Worm (Caenorhabditis elegans) whole organism, L3 larva: ENCODE results near the gene F21A3.11.

Experiments used
- elt-2 ChIP-seq: sonication (generic microtip); optimal IDR thresholded peaks from 2 replicates; lab custom pipeline; 2016; ENCODE audit warnings: missing genetic modification reagents, mild to moderate bottlenecking, missing genetic modification characterization, missing compliant biosample characterization
- nhr-11 ChIP-seq: fragments of 150-350 bp; optimal IDR thresholded peaks from 2 replicates; lab custom pipeline; 2014; ENCODE audit warnings: missing biosample characterization, missing genetic modification characterization
- nhr-28 ChIP-seq: fragments of 150-350 bp; optimal IDR thresholded peaks from 2 replicates; lab custom pipeline; 2014; ENCODE audit warnings: missing biosample characterization, missing genetic modification characterization
- unc-39 ChIP-seq: sonication (generic microtip); optimal IDR thresholded peaks from 4 replicates; lab custom pipeline; 2017; ENCODE audit warnings: missing biosample characterization, missing genetic modification characterization
- ztf-11 ChIP-seq: fragments of 150-350 bp; optimal IDR thresholded peaks from 2 replicates; lab custom pipeline; 2014; ENCODE audit warnings: missing biosample characterization, missing genetic modification characterization

- no peak for TF ChIP-seq elt-2 (tag; lab: Kevin White, UChicago)
- TF ChIP-seq nhr-11 (tag; lab: Kevin White, UChicago) = no peak
- TF ChIP-seq unc-39 (tag; lab: Kevin White, UChicago) = no peak
- no peak for TF ChIP-seq nhr-28 (tag; lab: Kevin White, UChicago)
- TF ChIP-seq ztf-11 (tag; lab: Kevin White, UChicago) = no peak
Measured at ce11 chrV:15516476-15516875, 16.5 kb downstream of the F21A3.11 start.
